Worm (Caenorhabditis elegans): ENCODE data around the gene Y57G11B.8.

The Y57G11B.8 gene

DNA sequence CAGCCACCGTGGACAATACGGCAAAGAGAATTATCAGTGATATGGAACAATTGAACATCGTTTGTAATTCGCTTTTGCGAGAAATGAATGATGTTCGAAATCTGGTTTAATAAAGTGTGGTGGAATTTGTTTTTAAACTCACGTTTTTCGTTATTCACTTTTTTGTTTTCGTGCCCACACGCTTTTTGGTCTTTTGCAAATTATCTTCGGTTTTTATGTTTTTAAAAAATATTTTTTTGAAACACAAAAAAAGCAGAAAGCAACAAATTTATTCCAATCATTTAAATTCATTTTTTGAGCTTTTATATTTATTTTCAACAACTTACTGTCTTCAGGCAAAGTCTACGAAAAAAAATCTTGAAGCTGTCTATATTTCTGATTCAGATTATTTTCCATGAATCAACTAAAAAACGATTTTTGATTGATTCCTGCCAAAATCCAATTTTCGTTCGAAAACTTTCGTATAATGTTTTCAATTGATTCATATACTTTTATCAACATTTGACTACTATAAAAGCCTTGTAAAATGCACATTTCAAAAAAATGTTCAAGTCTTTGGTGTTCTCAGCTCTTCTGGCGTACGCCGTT, 4.1 kb downstream of the Y57G11B.8 start, which contains the start of the genes Y57G11B.3 and Y57G11B.5:
Gene Y57G11B.3, minus strand, starts transcription at position 101 of the 588 bp plus-strand sequence.
Gene Y57G11B.5, plus strand, starts transcription at position 538 of the 588 bp plus-strand sequence.
- no peak for TF ChIP-seq nhr-11 (tag; optimal IDR thresholded peaks at IDR 0.05)
- no peak for TF ChIP-seq unc-55 (GFP tag; optimal IDR thresholded peaks at IDR 0.05)
- no peak for TF ChIP-seq snpc-4 (tag; optimal IDR thresholded peaks at IDR 0.05)
- no peak for TF ChIP-seq lsy-2 (tag; optimal IDR thresholded peaks at IDR 0.05)
- TF ChIP-seq nhr-25 (tag; optimal IDR thresholded peaks at IDR 0.05): no peak
- no peak for TF ChIP-seq Y55F3AM.14 (GFP tag; optimal IDR thresholded peaks at IDR 0.05)
- TF ChIP-seq mdl-1 (tag; optimal IDR thresholded peaks at IDR 0.05): no peak
- no peak for TF ChIP-seq C34F6.9 (tag; optimal IDR thresholded peaks at IDR 0.05)
- TF ChIP-seq skn-1 (tag; optimal IDR thresholded peaks at IDR 0.05): no peak
- TF ChIP-seq nhr-77 (tag; optimal IDR thresholded peaks at IDR 0.05): no peak
- TF ChIP-seq fos-1 (tag; optimal IDR thresholded peaks at IDR 0.05): no peak
- no peak for TF ChIP-seq egl-27 (tag; optimal IDR thresholded peaks at IDR 0.05)
- TF ChIP-seq ztf-4 (tag; optimal IDR thresholded peaks at IDR 0.05): no peak
- no peak for TF ChIP-seq ama-1 (optimal IDR thresholded peaks at IDR 0.05)
- TF ChIP-seq ceh-16 (tag; optimal IDR thresholded peaks at IDR 0.05): no peak

ce11 chrIV:14573068-14573467, 5.4 kb downstream of the Y57G11B.8 start:
- TF ChIP-seq skn-1 (tag; optimal IDR thresholded peaks at IDR 0.05): no peak
- no peak for TF ChIP-seq fos-1 (tag; optimal IDR thresholded peaks at IDR 0.05)
- TF ChIP-seq ceh-82 (tag; optimal IDR thresholded peaks at IDR 0.05): no peak
- TF ChIP-seq zag-1 (tag; optimal IDR thresholded peaks at IDR 0.05): no peak
- TF ChIP-seq alr-1 (tag; optimal IDR thresholded peaks at IDR 0.05): no peak
- TF ChIP-seq mbf-1 (tag; optimal IDR thresholded peaks at IDR 0.05): no peak
- TF ChIP-seq crh-2 (tag; optimal IDR thresholded peaks at IDR 0.05): no peak
- no peak for TF ChIP-seq sma-3 (GFP tag; optimal IDR thresholded peaks at IDR 0.05)
- TF ChIP-seq C34F6.9 (tag; optimal IDR thresholded peaks at IDR 0.05): no peak
- TF ChIP-seq peb-1 (tag; optimal IDR thresholded peaks at IDR 0.05): no peak

ce11 chrIV:14572607-14573006, 5.9 kb downstream of the Y57G11B.8 start, which contains the start of gene glb-34:
Gene glb-34, minus strand, starts transcription at chrIV:14572707.
- TF ChIP-seq lin-39 (tag; optimal IDR thresholded peaks at IDR 0.05) (no peak), ZK546.5 (tag; optimal IDR thresholded peaks at IDR 0.05) (no peak), lsy-2 (tag; optimal IDR thresholded peaks at IDR 0.05) (no peak), sma-9 (GFP tag; optimal IDR thresholded peaks at IDR 0.05) (no peak), sma-9 (tag; optimal IDR thresholded peaks at IDR 0.05) (no peak)

DNA sequence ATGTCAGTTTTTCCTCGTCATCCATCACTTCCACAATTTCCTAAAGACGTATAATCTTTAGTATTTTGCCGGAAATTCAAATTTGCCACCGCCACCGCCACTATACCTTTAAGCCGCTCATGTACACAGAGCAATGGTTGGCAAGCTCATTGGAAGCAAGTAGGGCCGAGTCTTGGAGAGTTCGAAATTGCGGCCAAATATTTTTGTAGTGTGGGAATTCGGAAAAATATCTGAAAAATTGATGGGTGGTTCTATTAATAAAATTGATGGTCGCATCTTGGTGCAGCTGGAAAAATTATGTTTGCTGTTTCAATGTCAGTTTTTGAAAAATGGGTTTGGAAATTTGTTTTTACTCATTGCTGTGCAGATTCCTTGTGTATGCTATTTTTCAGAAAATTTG, 6.9 kb downstream of the Y57G11B.8 start:
- TF ChIP-seq lin-13 (GFP tag; optimal IDR thresholded peaks at IDR 0.05): no peak
- no peak for TF ChIP-seq nhr-12 (tag; optimal IDR thresholded peaks at IDR 0.05)
- no peak for TF ChIP-seq Y55F3AM.14 (GFP tag; optimal IDR thresholded peaks at IDR 0.05)
- TF ChIP-seq unc-39 (tag; optimal IDR thresholded peaks at IDR 0.05): no peak
- no peak for TF ChIP-seq zag-1 (tag; optimal IDR thresholded peaks at IDR 0.05)
- no peak for TF ChIP-seq lin-11 (tag; optimal IDR thresholded peaks at IDR 0.05)

DNA sequence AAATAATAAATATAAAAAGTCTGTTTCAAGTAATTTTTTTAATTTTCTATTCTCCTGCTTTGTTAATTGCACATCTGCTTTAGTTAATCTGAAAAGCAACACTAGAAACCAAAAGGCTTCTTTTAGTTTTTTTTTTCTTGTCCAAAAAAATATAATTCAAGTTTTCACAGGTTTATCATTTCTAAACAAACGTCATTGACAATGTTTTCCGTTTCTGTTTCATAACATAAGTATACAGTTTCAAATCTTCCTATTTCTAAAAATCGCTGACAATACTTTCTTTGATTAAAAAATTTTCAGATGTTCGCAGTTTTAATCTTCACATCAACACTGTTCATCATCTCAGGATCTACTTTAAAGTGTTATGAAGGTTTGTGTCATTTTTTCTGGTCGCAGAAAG, 13.4 kb downstream of the Y57G11B.8 start, which contains the start of gene Y57G11B.2:
Gene Y57G11B.2, plus strand, starts transcription at position 301 of the 400 bp plus-strand sequence.
- TF ChIP-seq elt-1 (tag; optimal IDR thresholded peaks at IDR 0.05): no peak
- TF ChIP-seq mbf-1 (tag; optimal IDR thresholded peaks at IDR 0.05): no peak
- TF ChIP-seq ZK546.5 (tag; optimal IDR thresholded peaks at IDR 0.05): no peak
- TF ChIP-seq unc-55 (GFP tag; optimal IDR thresholded peaks at IDR 0.05): no peak
- TF ChIP-seq R02D3.7 (tag; optimal IDR thresholded peaks at IDR 0.05): no peak
- TF ChIP-seq ceh-82 (tag; optimal IDR thresholded peaks at IDR 0.05): no peak
- TF ChIP-seq gmeb-1 (tag; optimal IDR thresholded peaks at IDR 0.05): no peak
- no peak for TF ChIP-seq nhr-25 (tag; optimal IDR thresholded peaks at IDR 0.05)
- no peak for TF ChIP-seq nhr-23 (tag; optimal IDR thresholded peaks at IDR 0.05)
- TF ChIP-seq lin-11 (tag; optimal IDR thresholded peaks at IDR 0.05): no peak
- TF ChIP-seq mdl-1 (tag; optimal IDR thresholded peaks at IDR 0.05): no peak

All from whole organism, L2 larva.